Worm (Caenorhabditis elegans): Measurements from ENCODE around the gene F26F2.3.
"Not testable (repeated sequence)": the region's sequence is repeated elsewhere in the genome, so short reads cannot be mapped to it uniquely, and the experiment has no call there.

DNA sequence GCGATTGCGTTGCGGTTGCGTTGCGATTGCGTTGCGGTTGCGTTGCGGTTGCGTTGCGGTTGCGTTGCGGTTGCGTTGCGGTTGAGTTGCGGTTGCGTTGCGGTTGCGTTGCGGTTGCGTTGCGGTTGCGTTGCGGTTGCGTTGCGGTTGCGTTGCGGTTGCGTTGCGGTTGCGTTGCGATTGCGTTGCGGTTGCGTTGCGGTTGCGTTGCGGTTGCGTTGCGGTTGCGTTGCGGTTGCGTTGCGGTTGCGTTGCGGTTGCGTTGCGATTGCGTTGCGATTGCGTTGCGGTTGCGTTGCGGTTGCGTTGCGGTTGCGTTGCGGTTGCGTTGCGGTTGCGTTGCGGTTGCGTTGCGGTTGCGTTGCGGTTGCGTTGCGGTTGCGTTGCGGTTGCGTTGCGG is 39.5 kb upstream of the F26F2.3 start:
- TF ChIP-seq mab-5 (tag; optimal IDR thresholded peaks at IDR 0.05); lsy-2 (tag; optimal IDR thresholded peaks at IDR 0.05); ceh-39 (tag; optimal IDR thresholded peaks at IDR 0.05); elt-1 (tag; optimal IDR thresholded peaks at IDR 0.05; ENCODE audit: borderline replicate concordance, insufficient read depth); nhr-28 (tag; optimal IDR thresholded peaks at IDR 0.05); unc-39 (tag; optimal IDR thresholded peaks at IDR 0.05); ztf-11 (tag; optimal IDR thresholded peaks at IDR 0.05); ces-1 (GFP tag; optimal IDR thresholded peaks at IDR 0.05); nhr-237 (tag; optimal IDR thresholded peaks at IDR 0.05); pha-4 (tag; optimal IDR thresholded peaks at IDR 0.05); unc-62 (GFP tag; optimal IDR thresholded peaks at IDR 0.05): not testable (repeated sequence)

Data from whole organism, mixed stage, embryonic.